Worm (Caenorhabditis elegans) whole organism, L2 larva: ENCODE data around the gene F56D3.1.

Experiments
- ceh-16 ChIP-seq: fragments of 150-350 bp; optimal IDR thresholded peaks from 2 replicates; lab custom pipeline; 2014; ENCODE audit warnings: missing biosample characterization, missing genetic modification characterization
- egl-27 ChIP-seq: sonication (generic microtip); optimal IDR thresholded peaks from 3 replicates; lab custom pipeline; 2017; ENCODE audit warnings: missing biosample characterization, missing genetic modification reagents, missing genetic modification characterization
- gmeb-1 ChIP-seq: fragments of 150-350 bp; optimal IDR thresholded peaks from 2 replicates; lab custom pipeline; 2014; ENCODE audit warnings: missing biosample characterization, missing genetic modification characterization
- lsy-2 ChIP-seq, 2 experiments: fragments of 150-350 bp in 1 of 2; sonication (generic microtip) in 1 of 2; optimal IDR thresholded peaks; 2 replicates each; lab custom pipeline; 2014 to 2017; ENCODE audit warnings: missing biosample characterization in 2 of 2, missing genetic modification characterization in 2 of 2
- nhr-12 ChIP-seq: fragments of 150-350 bp; optimal IDR thresholded peaks from 2 replicates; lab custom pipeline; 2014; ENCODE audit warnings: missing biosample characterization, missing genetic modification characterization
- unc-39 ChIP-seq: fragments of 150-350 bp; optimal IDR thresholded peaks from 2 replicates; lab custom pipeline; 2014; ENCODE audit warnings: missing biosample characterization, missing genetic modification characterization
- ztf-11 ChIP-seq: sonication (generic microtip); optimal IDR thresholded peaks from 2 replicates; lab custom pipeline; 2017; ENCODE audit warnings: missing biosample characterization, missing genetic modification characterization

DNA sequence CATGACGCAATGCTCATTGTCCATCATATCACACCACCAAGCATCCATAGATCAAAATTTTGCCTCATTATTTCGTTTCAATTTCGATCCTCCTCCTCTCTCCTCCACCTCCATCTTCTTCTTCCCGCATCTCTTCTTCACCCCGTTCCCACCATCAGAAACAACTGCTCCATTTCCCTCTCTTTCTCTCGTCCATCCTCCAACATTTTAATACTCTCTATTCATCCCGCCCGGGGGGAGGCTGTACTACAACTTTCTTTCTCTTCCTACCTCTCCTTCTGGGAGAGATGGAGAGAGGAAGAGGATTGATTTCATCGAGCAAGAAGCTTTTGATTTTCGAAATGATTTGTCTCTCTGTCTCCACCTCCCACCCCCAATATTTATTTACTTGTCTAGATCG is 37.8 kb downstream of the F56D3.1 start:
- TF ChIP-seq nhr-12 (tag; lab: Kevin White, UChicago) (no peak), lsy-2 (tag; optimal IDR thresholded peaks at IDR 0.05; lab: Kevin White, UChicago) (no peak), ceh-16 (tag; lab: Kevin White, UChicago) (no peak), gmeb-1 (no peak), unc-39 (no peak), egl-27 (no peak), ztf-11 (tag; lab: Kevin White, UChicago) (no peak)
